Worm (Caenorhabditis elegans): ENCODE results near the gene Y38H6C.8.

DNA sequence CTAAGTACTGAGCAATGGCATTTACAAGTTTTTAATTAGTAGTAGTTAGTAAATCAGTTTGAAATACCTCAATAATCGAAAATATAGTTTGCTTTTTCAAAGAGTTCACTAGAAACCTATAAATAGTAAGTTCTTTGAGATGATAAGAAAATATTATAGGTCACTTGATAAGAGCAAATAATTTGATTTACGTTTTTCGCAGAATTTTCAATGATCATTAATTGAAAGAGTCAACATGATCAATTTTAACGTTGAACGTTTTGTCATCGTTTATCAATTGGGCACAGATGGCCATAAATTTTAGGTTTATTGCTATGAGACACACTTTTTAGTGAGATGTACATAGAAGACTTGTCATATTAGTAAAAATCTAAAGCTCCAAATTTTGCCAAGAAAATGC lies 32.0 kb downstream of the Y38H6C.8 start:
- TF ChIP-seq ama-1 (optimal IDR thresholded peaks at IDR 0.05) (no peak), hmg-4 (GFP tag; optimal IDR thresholded peaks at IDR 0.05) (no peak), B0310.2 (tag; optimal IDR thresholded peaks at IDR 0.05) (no peak), scrt-1 (GFP tag; IDR thresholded peaks at IDR 0.05) (no peak), tbx-37 (GFP tag; conservative IDR thresholded peaks at IDR 0.05) (no peak), flt-1 (GFP tag; IDR thresholded peaks at IDR 0.05) (no peak), ets-7 (tag; optimal IDR thresholded peaks at IDR 0.05) (no peak), ceh-13 (GFP tag; optimal IDR thresholded peaks at IDR 0.05) (no peak), F13C5.2 (tag; optimal IDR thresholded peaks at IDR 0.05) (no peak), hmbx-1 (tag; optimal IDR thresholded peaks at IDR 0.05) (no peak)

Measured in whole organism, early embryonic.